Fruit fly (Drosophila melanogaster) Kc167 (cell line): ENCODE results near the gene CG11670.

Experiments
- Myc ChIP-seq: fragments of >200 bp; optimal IDR thresholded peaks from 2 replicates; lab custom pipeline; 2017; ENCODE audit warnings: missing external identifiers
- Sin3A ChIP-seq: fragments of >200 bp; optimal IDR thresholded peaks from 2 replicates; lab custom pipeline; 2018; ENCODE audit warnings: missing external identifiers
- h ChIP-seq: fragments of >200 bp; optimal IDR thresholded peaks from 3 replicates; lab custom pipeline; 2018; ENCODE audit warnings: missing external identifiers
- insv ChIP-seq: fragments of >200 bp; optimal IDR thresholded peaks from 3 replicates; lab custom pipeline; 2018; ENCODE audit warnings: missing external identifiers
- psq ChIP-seq: fragments of >200 bp; optimal IDR thresholded peaks from 2 replicates; lab custom pipeline; 2017; ENCODE audit warnings: missing external identifiers
- ttk ChIP-seq: sonication (Bioruptor generic); optimal IDR thresholded peaks from 2 replicates; lab custom pipeline; 2017; ENCODE audit warnings: missing external identifiers

Gene CG11670

dm6 chr3R:13088395-13088794, 46.5 kb downstream of the CG11670 start, which contains the start of gene timeout:
timeout (plus strand) TSS chr3R:13088651.
- TF ChIP-seq Myc (lab: Kevin White, UChicago), result no peak
- TF ChIP-seq Sin3A, result no peak
- no peak for TF ChIP-seq psq (lab: Kevin White, UChicago)
- no peak for TF ChIP-seq ttk (lab: Kevin White, UChicago)
- TF ChIP-seq insv (lab: Kevin White, UChicago), result no peak
- TF ChIP-seq h (lab: Kevin White, UChicago), result no peak

DNA sequence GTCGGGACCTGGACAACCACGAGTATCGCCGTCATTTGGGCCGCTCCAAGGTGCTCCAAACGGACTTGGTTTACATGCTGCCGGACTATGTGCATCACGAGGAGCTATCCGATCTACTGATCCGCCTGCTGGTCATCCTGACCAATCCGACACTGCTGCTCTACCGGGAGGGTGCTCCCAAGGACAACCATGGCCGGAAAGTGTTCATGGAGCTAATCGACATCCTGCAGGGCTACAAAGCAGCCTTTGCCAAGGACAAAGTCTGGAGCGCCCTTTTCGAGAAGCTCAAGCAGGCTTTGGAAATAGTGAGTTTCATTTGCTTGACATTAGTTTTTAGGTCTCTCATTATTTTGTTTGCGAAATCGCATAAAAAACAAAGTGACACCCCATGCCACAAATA, 47.1 kb downstream of the CG11670 start, which contains the start of gene CG34308:
CG34308 (plus strand) TSS at position 301 of the 400 bp plus-strand sequence.
- TF ChIP-seq Sin3A (no peak), h (lab: Kevin White, UChicago) (no peak), psq (lab: Kevin White, UChicago) (no peak), insv (lab: Kevin White, UChicago) (no peak)

DNA sequence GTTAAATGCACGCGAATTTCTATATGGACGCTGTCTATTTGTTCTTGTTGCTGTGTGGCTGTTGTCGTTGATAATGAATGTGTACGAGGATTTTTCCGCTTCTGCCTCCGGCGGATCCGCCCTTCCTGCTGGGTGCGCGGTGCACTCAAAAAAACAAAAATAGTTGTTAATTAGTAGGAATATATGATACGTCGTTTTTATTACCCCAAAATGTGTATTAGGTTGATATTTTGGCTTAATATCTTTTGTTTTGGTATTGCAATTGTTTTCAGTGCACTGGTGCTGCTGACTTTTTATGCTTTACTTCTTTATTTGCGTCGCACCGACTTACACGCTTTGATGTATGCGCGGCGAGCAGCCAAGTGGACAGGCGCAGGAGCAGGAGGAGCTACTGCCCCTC, 49.8 kb downstream of the CG11670 start:
- TF ChIP-seq insv (lab: Kevin White, UChicago) (no peak), h (lab: Kevin White, UChicago) (no peak), Sin3A (no peak), Myc (lab: Kevin White, UChicago) (no peak)
